Fruit fly (Drosophila melanogaster) whole organism, prepupa: ENCODE data around the gene CG15625.
A peak's percentile ranks its signal among the peaks of the same experiment; 100 is the strongest.

Source experiments
- Blimp-1 ChIP-seq: fragments of 200-800 bp; sonication (Bioruptor generic); optimal IDR thresholded peaks from 3 replicates; lab custom pipeline; 2017; ENCODE audit warnings: missing biosample characterization, missing genetic modification characterization, mild to moderate bottlenecking, moderate library complexity, missing genetic modification reagents
- CG10631 ChIP-seq: fragments of 200-800 bp; sonication (Bioruptor generic); optimal IDR thresholded peaks from 2 replicates; lab custom pipeline; 2016; ENCODE audit warnings: missing biosample characterization, missing genetic modification characterization
- CG10669 ChIP-seq: fragments of 200-800 bp; sonication (Bioruptor generic); optimal IDR thresholded peaks from 3 replicates; lab custom pipeline; 2018; ENCODE audit warnings: missing biosample characterization, mild to moderate bottlenecking, missing genetic modification characterization, moderate library complexity
- CG11902 ChIP-seq: fragments of 200-800 bp; sonication (Bioruptor generic); optimal IDR thresholded peaks from 3 replicates; lab custom pipeline; 2016; ENCODE audit warnings: missing biosample characterization, missing genetic modification characterization
- CG15336 ChIP-seq: fragments of 200-800 bp; sonication (Bioruptor generic); IDR thresholded peaks from 2 replicates; pipeline ENCODE4 v1.3.6; 2022; ENCODE audit warnings: missing biosample characterization, missing genetic modification characterization
- CG16779 ChIP-seq: fragments of 200-800 bp; sonication (Bioruptor generic); optimal IDR thresholded peaks from 3 replicates; lab custom pipeline; 2017; ENCODE audit warnings: missing biosample characterization, mild to moderate bottlenecking, missing genetic modification characterization
- CG31627 ChIP-seq: fragments of 200-800 bp; sonication (Bioruptor generic); optimal IDR thresholded peaks from 3 replicates; lab custom pipeline; 2016; ENCODE audit warnings: missing biosample characterization, missing genetic modification characterization
- CG32006 ChIP-seq: fragments of 200-800 bp; sonication (Bioruptor generic); optimal IDR thresholded peaks from 3 replicates; lab custom pipeline; 2017; ENCODE audit warnings: missing biosample characterization, mild to moderate bottlenecking, missing genetic modification characterization
- CG4318 ChIP-seq: fragments of 200-800 bp; sonication (Bioruptor generic); optimal IDR thresholded peaks from 3 replicates; lab custom pipeline; 2017; ENCODE audit warnings: missing biosample characterization, mild to moderate bottlenecking, missing genetic modification characterization
- CG6163 ChIP-seq: fragments of 200-800 bp; sonication (Bioruptor generic); IDR thresholded peaks from 3 replicates; pipeline ENCODE4 v1.3.6; 2022; ENCODE audit warnings: missing biosample characterization, missing genetic modification characterization
- CG6276 ChIP-seq: fragments of 200-800 bp; sonication (Bioruptor generic); optimal IDR thresholded peaks from 2 replicates; lab custom pipeline; 2017; ENCODE audit warnings: missing biosample characterization, mild to moderate bottlenecking, missing genetic modification characterization
- CG6808 ChIP-seq: fragments of 200-800 bp; sonication (Bioruptor generic); optimal IDR thresholded peaks from 3 replicates; lab custom pipeline; 2017; ENCODE audit warnings: missing biosample characterization, missing genetic modification characterization, mild to moderate bottlenecking, moderate library complexity, missing genetic modification reagents
- CG6854 ChIP-seq: fragments of 200-800 bp; sonication (Bioruptor generic); optimal IDR thresholded peaks from 2 replicates; lab custom pipeline; 2017; ENCODE audit warnings: missing biosample characterization, mild to moderate bottlenecking, missing genetic modification characterization
- CG8119 ChIP-seq: fragments of 200-800 bp; sonication (Bioruptor generic); IDR thresholded peaks from 3 replicates; pipeline ENCODE4 v1.3.6; 2022; ENCODE audit warnings: missing biosample characterization, missing genetic modification characterization
- CG8319 ChIP-seq: fragments of 200-800 bp; sonication (Bioruptor generic); optimal IDR thresholded peaks from 3 replicates; lab custom pipeline; 2016; ENCODE audit warnings: missing biosample characterization, missing genetic modification characterization
- CG9139 ChIP-seq: fragments of 200-800 bp; sonication (Bioruptor generic); optimal IDR thresholded peaks from 3 replicates; lab custom pipeline; 2017; ENCODE audit warnings: missing biosample characterization, mild to moderate bottlenecking, missing genetic modification characterization
- Eip75B ChIP-seq: fragments of 200-800 bp; sonication (Bioruptor generic); optimal IDR thresholded peaks from 3 replicates; lab custom pipeline; 2016; ENCODE audit warnings: missing biosample characterization, missing genetic modification characterization
- Eip78C ChIP-seq: fragments of 200-800 bp; sonication (Bioruptor generic); peaks from one replicate; lab custom pipeline; 2016; ENCODE audit warnings: missing biosample characterization, missing genetic modification characterization
- Eip93F ChIP-seq: fragments of 200-800 bp; sonication (Bioruptor generic); optimal IDR thresholded peaks from 2 replicates; lab custom pipeline; 2016; ENCODE audit warnings: missing biosample characterization, mild to moderate bottlenecking, missing genetic modification characterization
- Gug ChIP-seq: fragments of 200-800 bp; sonication (Bioruptor generic); IDR thresholded peaks from 2 replicates; pipeline ENCODE4 v1.3.6; 2022; ENCODE audit warnings: missing biosample characterization, missing genetic modification characterization
- Hr39 ChIP-seq: fragments of 200-800 bp; sonication (Bioruptor generic); optimal IDR thresholded peaks from 2 replicates; lab custom pipeline; 2016; ENCODE audit warnings: missing biosample characterization, missing genetic modification characterization
- Hr4 ChIP-seq: fragments of 200-800 bp; sonication (Bioruptor generic); optimal IDR thresholded peaks from 3 replicates; lab custom pipeline; 2016; ENCODE audit warnings: missing biosample characterization, missing genetic modification characterization
- achi ChIP-seq: fragments of 200-800 bp; sonication (Bioruptor generic); optimal IDR thresholded peaks from 3 replicates; lab custom pipeline; 2016; ENCODE audit warnings: missing biosample characterization, missing genetic modification characterization
- acj6 ChIP-seq: fragments of 200-800 bp; sonication (Bioruptor generic); optimal IDR thresholded peaks from 3 replicates; lab custom pipeline; 2016; ENCODE audit warnings: missing biosample characterization, missing genetic modification characterization
- dsx ChIP-seq: fragments of 200-800 bp; optimal IDR thresholded peaks from 3 replicates; lab custom pipeline; 2019; ENCODE audit warnings: missing biosample characterization, mild to moderate bottlenecking, missing genetic modification characterization, moderate library complexity; ENCODE audit not compliant: poor library complexity, severe bottlenecking
- eg ChIP-seq: fragments of 200-800 bp; sonication (Bioruptor generic); IDR thresholded peaks from 3 replicates; pipeline ENCODE4 v1.3.6; 2022; ENCODE audit warnings: missing biosample characterization, missing genetic modification characterization
- esn ChIP-seq: fragments of 200-800 bp; sonication (Bioruptor generic); optimal IDR thresholded peaks from 2 replicates; lab custom pipeline; 2016; ENCODE audit warnings: missing biosample characterization, mild to moderate bottlenecking, missing genetic modification characterization, moderate library complexity
- fd85E ChIP-seq: fragments of 200-800 bp; sonication (Bioruptor generic); optimal IDR thresholded peaks from 3 replicates; lab custom pipeline; 2016; ENCODE audit warnings: missing biosample characterization, missing genetic modification characterization
- fkh ChIP-seq: fragments of 200-800 bp; sonication (Bioruptor generic); optimal IDR thresholded peaks from 3 replicates; lab custom pipeline; 2017; ENCODE audit warnings: missing biosample characterization, mild to moderate bottlenecking, missing genetic modification characterization, moderate library complexity
- salr ChIP-seq, 2 experiments: fragments of 200-800 bp; sonication (Bioruptor generic); optimal IDR thresholded peaks; 3 replicates each; lab custom pipeline; 2016 to 2018; ENCODE audit warnings: missing biosample characterization in 2 of 2, missing genetic modification characterization in 2 of 2, mild to moderate bottlenecking in 1 of 2
- spab ChIP-seq: fragments of 200-800 bp; sonication (Bioruptor generic); optimal IDR thresholded peaks from 2 replicates; lab custom pipeline; 2017; ENCODE audit warnings: missing biosample characterization, mild to moderate bottlenecking, missing genetic modification characterization, missing genetic modification reagents
- ss ChIP-seq, 2 experiments: fragments of 200-800 bp; sonication (Bioruptor generic); optimal IDR thresholded peaks; 2 replicates in 1 of 2; 3 replicates in 1 of 2; lab custom pipeline; 2017 to 2018; ENCODE audit warnings: mild to moderate bottlenecking in 2 of 2, missing biosample characterization in 2 of 2, missing genetic modification characterization in 2 of 2, moderate library complexity in 1 of 2
- topi ChIP-seq: fragments of 200-800 bp; sonication (Bioruptor generic); optimal IDR thresholded peaks from 3 replicates; lab custom pipeline; 2016; ENCODE audit warnings: missing biosample characterization, missing genetic modification characterization

Gene CG15625

dm6 chr2L:4915715-4916153 is 25.9 kb downstream of the CG15625 start (continued):
- TF ChIP-seq CG6808 (peak; percentile 48), dsx (GFP tag; lab: Kevin White, UChicago) (peak; percentile 53), acj6 (GFP tag; lab: Kevin White, UChicago) (peak; percentile 57), CG6276 (peak; percentile 5), topi (GFP tag; lab: Kevin White, UChicago) (peak; percentile 26), ss (GFP tag; optimal IDR thresholded peaks at IDR 0.05; lab: Kevin White, UChicago) (peak; percentile 24 to 76), CG6854 (GFP tag; lab: Kevin White, UChicago) (no peak), CG8119 (GFP tag; lab: Robert Waterston, UW) (peak; percentile 61), Eip93F (GFP tag; lab: Kevin White, UChicago) (no peak), Blimp-1 (GFP tag; lab: Kevin White, UChicago) (no peak), salr (GFP tag; optimal IDR thresholded peaks at IDR 0.05; lab: Kevin White, UChicago) (no peak), spab (GFP tag; lab: Kevin White, UChicago) (peak; percentile 50), CG11902 (GFP tag; lab: Kevin White, UChicago) (peak; percentile 30), Gug (GFP tag; lab: Robert Waterston, UW) (no peak), CG10631 (GFP tag; lab: Kevin White, UChicago) (peak; percentile 40), CG4318 (peak; percentile 45)

dm6 chr2L:4916738-4917137 is 26.9 kb downstream of the CG15625 start:
- TF ChIP-seq Eip78C (GFP tag; lab: Kevin White, UChicago) (no peak), CG31627 (GFP tag; lab: Kevin White, UChicago) (no peak), Eip75B (no peak), CG10631 (GFP tag; lab: Kevin White, UChicago) (no peak), CG9139 (GFP tag; lab: Kevin White, UChicago) (no peak), Hr39 (GFP tag; lab: Kevin White, UChicago) (no peak), salr (GFP tag; optimal IDR thresholded peaks at IDR 0.05; lab: Kevin White, UChicago) (no peak), CG10669 (GFP tag; lab: Kevin White, UChicago) (no peak)
- TF ChIP-seq, all 60 proteins: peak for 0

dm6 chr2L:4928340-4928739 is 38.5 kb downstream of the CG15625 start:
- TF ChIP-seq esn (GFP tag; lab: Kevin White, UChicago), result no peak
- TF ChIP-seq Eip78C (GFP tag; lab: Kevin White, UChicago), result peak; percentile 30
- no peak for TF ChIP-seq achi (GFP tag; lab: Kevin White, UChicago)
- TF ChIP-seq CG4318, result no peak
- no peak for TF ChIP-seq salr (GFP tag; optimal IDR thresholded peaks at IDR 0.05; lab: Kevin White, UChicago)
- TF ChIP-seq spab (GFP tag; lab: Kevin White, UChicago), result no peak
- TF ChIP-seq fkh, result no peak
- peak; percentile 19 for TF ChIP-seq CG16779
- TF ChIP-seq CG11902 (GFP tag; lab: Kevin White, UChicago), result no peak
- TF ChIP-seq CG6163 (GFP tag; lab: Robert Waterston, UW), result 0 out of 3 replicates have a peak, but pooled peaks have one; percentile 21
- TF ChIP-seq eg (GFP tag; lab: Robert Waterston, UW), result peak; percentile 42; the same call in 1 of the 3 replicates

- peak; percentile 56 for TF ChIP-seq Eip78C (GFP tag; lab: Kevin White, UChicago)
- TF ChIP-seq CG15336, result peak; percentile 66; the same call in 1 of the 2 replicates
- peak; percentile 9 for TF ChIP-seq acj6 (GFP tag; lab: Kevin White, UChicago)
- TF ChIP-seq fd85E, result no peak
- no peak for TF ChIP-seq Blimp-1 (GFP tag; lab: Kevin White, UChicago)
- TF ChIP-seq Hr4 (GFP tag; lab: Kevin White, UChicago), result peak; percentile 11
- TF ChIP-seq CG6163 (GFP tag; lab: Robert Waterston, UW), result peak; percentile 61; the same call in 2 of the 3 replicates
- TF ChIP-seq CG8319 (GFP tag; lab: Kevin White, UChicago), result no peak
- TF ChIP-seq fkh, result no peak
- TF ChIP-seq CG8119 (GFP tag; lab: Robert Waterston, UW), result peak; percentile 60; the same call in 2 of the 3 replicates
- peak; percentile 11 for TF ChIP-seq CG32006 (GFP tag; lab: Kevin White, UChicago)
- TF ChIP-seq eg (GFP tag; lab: Robert Waterston, UW), result peak; percentile 77
Observed at dm6 chr2L:4930541-4930940, 40.7 kb downstream of the CG15625 start.
